Worm (Caenorhabditis elegans) whole organism, mixed stage, embryonic: ENCODE results near the gene F20B6.5.

ENCODE experiments used
- M03D4.4 ChIP-seq: sonication (generic microtip); optimal IDR thresholded peaks from 2 replicates; lab custom pipeline; 2017; ENCODE audit warnings: mild to moderate bottlenecking, missing genetic modification characterization, missing compliant biosample characterization
- bed-3 ChIP-seq: fragments of 200-800 bp; sonication (Bioruptor generic); optimal IDR thresholded peaks from 3 replicates; lab custom pipeline; 2018; ENCODE audit warnings: mild to moderate bottlenecking, missing genetic modification characterization, moderate library complexity, missing compliant biosample characterization
- ceh-39 ChIP-seq: fragments of 150-350 bp; optimal IDR thresholded peaks from 2 replicates; lab custom pipeline; 2014; ENCODE audit warnings: missing biosample characterization, missing genetic modification characterization
- ceh-43 ChIP-seq: fragments of 200-800 bp; sonication (Bioruptor generic); optimal IDR thresholded peaks from 2 replicates; lab custom pipeline; 2018; ENCODE audit warnings: mild to moderate bottlenecking, missing genetic modification characterization, moderate library complexity, missing compliant biosample characterization
- ceh-83 ChIP-seq: fragments of 200-800 bp; sonication (Bioruptor generic); optimal IDR thresholded peaks from 2 replicates; lab custom pipeline; 2018; ENCODE audit warnings: mild to moderate bottlenecking, missing genetic modification characterization, missing compliant biosample characterization
- ces-1 ChIP-seq: fragments of 150-350 bp; optimal IDR thresholded peaks from 2 replicates; lab custom pipeline; 2014; ENCODE audit warnings: missing biosample characterization, missing genetic modification reagents, missing genetic modification characterization
- cnd-1 ChIP-seq: fragments of 200-800 bp; sonication (Bioruptor generic); optimal IDR thresholded peaks from 2 replicates; lab custom pipeline; 2018; ENCODE audit warnings: mild to moderate bottlenecking, missing genetic modification characterization, missing compliant biosample characterization
- drap-1 ChIP-seq: fragments of 200-800 bp; sonication (Bioruptor generic); optimal IDR thresholded peaks from 3 replicates; lab custom pipeline; 2018; ENCODE audit warnings: mild to moderate bottlenecking, missing genetic modification characterization, missing compliant biosample characterization
- elt-1 ChIP-seq: sonication (generic microtip); optimal IDR thresholded peaks from 2 replicates; lab custom pipeline; 2017; ENCODE audit warnings: missing genetic modification characterization, mild to moderate bottlenecking, missing compliant biosample characterization, antibody characterized with exemption, moderate library complexity, borderline replicate concordance; ENCODE audit not compliant: insufficient read depth
- elt-3 ChIP-seq: fragments of 150-350 bp; optimal IDR thresholded peaks from 2 replicates; lab custom pipeline; 2014; ENCODE audit warnings: missing biosample characterization, missing genetic modification characterization
- ham-2 ChIP-seq: fragments of 200-800 bp; sonication (Bioruptor generic); optimal IDR thresholded peaks from 2 replicates; lab custom pipeline; 2018; ENCODE audit warnings: mild to moderate bottlenecking, missing genetic modification characterization, missing compliant biosample characterization
- hlh-1 ChIP-seq: fragments of 150-350 bp; optimal IDR thresholded peaks from 2 replicates; lab custom pipeline; 2014; ENCODE audit warnings: missing biosample characterization, missing genetic modification reagents, missing genetic modification characterization
- lin-13 ChIP-seq: fragments of 150-350 bp; optimal IDR thresholded peaks from 2 replicates; lab custom pipeline; 2014; ENCODE audit warnings: missing biosample characterization, missing genetic modification characterization
- lin-32 ChIP-seq: fragments of 200-800 bp; sonication (Bioruptor generic); optimal IDR thresholded peaks from 2 replicates; lab custom pipeline; 2018; ENCODE audit warnings: mild to moderate bottlenecking, missing genetic modification characterization, missing compliant biosample characterization
- lsy-2 ChIP-seq: fragments of 150-350 bp; optimal IDR thresholded peaks from 2 replicates; lab custom pipeline; 2014; ENCODE audit warnings: missing biosample characterization, missing genetic modification characterization
- mep-1 ChIP-seq: fragments of 150-350 bp; optimal IDR thresholded peaks from 2 replicates; lab custom pipeline; 2017; ENCODE audit warnings: missing biosample characterization, missing genetic modification reagents, missing genetic modification characterization, inconsistent platforms
- mls-2 ChIP-seq: sonication (generic microtip); optimal IDR thresholded peaks from 2 replicates; lab custom pipeline; 2016; ENCODE audit warnings: mild to moderate bottlenecking, missing genetic modification characterization, moderate library complexity, missing compliant biosample characterization
- nhr-12 ChIP-seq: fragments of 150-350 bp; optimal IDR thresholded peaks from 2 replicates; lab custom pipeline; 2014; ENCODE audit warnings: missing biosample characterization, missing genetic modification characterization
- nhr-2 ChIP-seq: fragments of 150-350 bp; optimal IDR thresholded peaks from 2 replicates; lab custom pipeline; 2014; ENCODE audit warnings: missing biosample characterization, missing genetic modification characterization
- nhr-76 ChIP-seq: sonication (generic microtip); optimal IDR thresholded peaks from 2 replicates; lab custom pipeline; 2017; ENCODE audit warnings: missing biosample characterization, missing genetic modification characterization
- pha-4 ChIP-seq: fragments of 150-350 bp; optimal IDR thresholded peaks from 2 replicates; lab custom pipeline; 2018; ENCODE audit warnings: missing biosample characterization, missing genetic modification reagents, missing genetic modification characterization
- sem-2 ChIP-seq: fragments of 200-800 bp; sonication (Bioruptor generic); optimal IDR thresholded peaks from 2 replicates; lab custom pipeline; 2018; ENCODE audit warnings: mild to moderate bottlenecking, missing genetic modification characterization, missing compliant biosample characterization
- snpc-4 ChIP-seq: fragments of 150-350 bp; optimal IDR thresholded peaks from 2 replicates; lab custom pipeline; 2014; ENCODE audit warnings: missing biosample characterization, missing genetic modification characterization
- tbx-8 ChIP-seq: fragments of 200-800 bp; sonication (Bioruptor generic); optimal IDR thresholded peaks from 2 replicates; lab custom pipeline; 2018; ENCODE audit warnings: mild to moderate bottlenecking, missing genetic modification characterization, moderate library complexity, missing compliant biosample characterization
- unc-120 ChIP-seq: sonication (generic microtip); optimal IDR thresholded peaks from 2 replicates; lab custom pipeline; 2017; ENCODE audit warnings: missing genetic modification characterization, missing compliant biosample characterization; ENCODE audit not compliant: poor library complexity, severe bottlenecking
- unc-39 ChIP-seq: fragments of 150-350 bp; optimal IDR thresholded peaks from 2 replicates; lab custom pipeline; 2014; ENCODE audit warnings: missing biosample characterization, missing genetic modification characterization
- unc-62 ChIP-seq: fragments of 150-350 bp; optimal IDR thresholded peaks from 2 replicates; lab custom pipeline; 2014; ENCODE audit warnings: missing biosample characterization, missing genetic modification reagents, missing genetic modification characterization
- ztf-11 ChIP-seq: fragments of 150-350 bp; optimal IDR thresholded peaks from 2 replicates; lab custom pipeline; 2014; ENCODE audit warnings: missing biosample characterization, missing genetic modification characterization

The F20B6.5 gene

DNA sequence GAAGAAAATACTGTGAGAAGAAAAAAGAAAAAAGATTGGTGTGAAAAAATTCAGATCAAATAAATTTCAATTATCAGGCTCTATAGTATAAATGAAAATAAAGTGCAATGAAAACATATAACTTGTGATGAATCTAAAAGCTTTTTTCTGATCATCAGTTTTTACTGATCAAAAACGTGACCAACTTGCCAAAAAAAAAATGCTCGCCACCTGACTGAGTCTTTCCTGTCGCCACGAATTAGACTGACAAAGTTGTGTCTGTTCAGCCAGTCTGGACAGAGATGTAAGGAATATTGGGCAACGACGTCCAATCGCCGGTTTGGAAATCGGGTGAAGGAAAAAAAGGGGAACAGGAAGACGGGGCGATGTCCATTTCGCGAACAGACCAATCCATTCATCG is 19.8 kb upstream of the F20B6.5 start:
- TF ChIP-seq unc-120 (tag; lab: Kevin White, UChicago): no peak
- no peak for TF ChIP-seq nhr-76
- TF ChIP-seq, all 35 proteins: peak for 0

DNA sequence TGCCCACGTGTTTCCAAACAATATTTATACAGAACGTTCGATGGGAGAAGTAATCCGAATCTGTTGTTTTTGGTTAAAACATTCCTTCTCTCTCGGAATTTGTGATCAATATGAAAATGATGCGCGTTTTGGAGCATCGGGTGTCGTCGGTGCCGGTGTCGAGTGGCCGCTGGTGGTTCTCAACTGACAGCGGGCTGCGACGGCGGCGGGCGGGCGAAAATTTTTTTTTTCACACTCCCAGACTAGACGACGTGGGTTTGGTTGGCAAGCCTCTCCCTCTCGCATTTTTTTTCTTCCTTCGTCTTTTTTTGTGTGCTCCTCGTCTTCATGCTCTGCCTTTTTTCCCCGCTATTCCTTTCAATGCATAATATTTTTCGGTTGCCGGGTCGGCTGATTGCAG is 18.4 kb upstream of the F20B6.5 start, which contains the start of gene W01H2.2:
Gene W01H2.2 (minus strand): TSS at position 285 of the 400 bp plus-strand sequence.
- no peak for TF ChIP-seq unc-39 (tag; lab: Kevin White, UChicago)
- no peak for TF ChIP-seq lin-32
- no peak for TF ChIP-seq tbx-8 (GFP tag; lab: Kevin White, UChicago)
- no peak for TF ChIP-seq cnd-1 (tag; lab: Kevin White, UChicago)
- TF ChIP-seq ztf-11 (tag; lab: Kevin White, UChicago): no peak
- no peak for TF ChIP-seq nhr-76
- no peak for TF ChIP-seq elt-3
- TF ChIP-seq bed-3 (GFP tag; lab: Kevin White, UChicago): no peak
- TF ChIP-seq mep-1: no peak
- no peak for TF ChIP-seq unc-120 (tag; lab: Kevin White, UChicago)
- TF ChIP-seq sem-2: no peak
- TF ChIP-seq ceh-39 (tag; lab: Kevin White, UChicago): no peak
- no peak for TF ChIP-seq drap-1
- no peak for TF ChIP-seq lsy-2
- no peak for TF ChIP-seq hlh-1 (tag; lab: Kevin White, UChicago)
- TF ChIP-seq unc-62 (GFP tag; lab: Kevin White, UChicago): no peak
- no peak for TF ChIP-seq pha-4
- TF ChIP-seq mls-2 (tag; lab: Kevin White, UChicago): no peak
- TF ChIP-seq ham-2 (GFP tag; lab: Kevin White, UChicago): no peak

DNA sequence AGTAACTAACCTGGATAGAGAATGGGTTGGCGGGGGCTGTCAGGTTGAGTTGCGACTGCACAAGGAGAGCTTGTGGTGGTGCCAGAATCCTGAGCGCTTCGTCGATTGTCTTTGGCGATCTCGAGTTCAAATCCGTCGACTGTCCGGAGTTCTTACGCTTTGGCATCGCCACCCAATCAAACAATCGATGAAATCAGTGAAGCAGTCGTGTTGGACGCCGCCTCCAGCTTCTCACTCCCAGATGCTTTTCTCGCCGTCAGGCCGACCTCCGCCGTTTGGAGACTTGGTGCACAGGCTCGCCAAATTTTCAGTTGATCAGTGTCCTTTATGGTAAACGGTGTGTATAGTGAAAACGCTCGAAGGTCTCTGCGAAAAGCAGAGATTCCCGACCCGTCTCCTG is 17.2 kb upstream of the F20B6.5 start, which contains the start of the genes F20B6.10 and hpk-1:
Gene F20B6.10 (minus strand): TSS at position 303 of the 400 bp plus-strand sequence.
Gene hpk-1 (minus strand): TSS at position 397 of the 400 bp plus-strand sequence.
- TF ChIP-seq lin-13 (tag; lab: Kevin White, UChicago) (no peak), elt-3 (no peak), ceh-39 (tag; lab: Kevin White, UChicago) (no peak), cnd-1 (tag; lab: Kevin White, UChicago) (no peak), unc-62 (GFP tag; lab: Kevin White, UChicago) (no peak), snpc-4 (no peak), nhr-76 (no peak), ceh-43 (no peak)
- TF ChIP-seq, all 35 proteins: peak for 0

DNA sequence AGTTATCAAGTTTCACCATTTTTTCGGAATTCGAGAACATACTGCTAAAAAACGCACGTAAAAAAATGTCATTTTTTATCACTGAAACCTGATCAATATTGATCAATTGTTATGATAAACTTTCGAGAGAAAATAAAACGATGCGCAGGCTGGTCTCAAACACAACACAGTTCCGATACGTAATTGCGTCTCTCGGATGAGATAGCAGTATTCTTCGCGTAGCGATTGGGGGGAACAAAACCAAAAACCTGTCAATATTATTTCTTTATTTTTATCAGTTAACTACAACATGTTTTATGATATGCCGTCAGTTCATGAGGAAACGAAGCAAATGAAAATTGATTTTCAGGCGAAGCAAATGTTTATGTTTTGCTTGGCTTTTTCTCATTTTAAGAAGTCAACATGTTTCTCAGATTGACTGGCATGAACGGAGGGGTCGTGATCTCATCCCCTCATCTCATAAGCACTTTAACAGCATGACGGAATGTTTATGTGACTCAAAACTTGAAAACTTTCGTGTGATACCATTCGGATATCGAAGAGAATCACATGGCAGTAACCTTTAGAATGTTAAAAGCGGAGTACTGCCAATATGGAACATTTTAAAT is 15.9 kb upstream of the F20B6.5 start:
- TF ChIP-seq nhr-2 (tag; lab: Kevin White, UChicago): no peak
- no peak for TF ChIP-seq ces-1 (GFP tag; lab: Kevin White, UChicago)
- TF ChIP-seq ham-2 (GFP tag; lab: Kevin White, UChicago): no peak
- no peak for TF ChIP-seq bed-3 (GFP tag; lab: Kevin White, UChicago)
- TF ChIP-seq tbx-8 (GFP tag; lab: Kevin White, UChicago): no peak
- no peak for TF ChIP-seq drap-1
- no peak for TF ChIP-seq nhr-12 (tag; lab: Kevin White, UChicago)
- no peak for TF ChIP-seq mls-2 (tag; lab: Kevin White, UChicago)
- TF ChIP-seq elt-3: no peak
- no peak for TF ChIP-seq ceh-43
- no peak for TF ChIP-seq mep-1
- TF ChIP-seq M03D4.4 (tag; lab: Kevin White, UChicago): no peak
- no peak for TF ChIP-seq elt-1 (tag; lab: Kevin White, UChicago)
- no peak for TF ChIP-seq ztf-11 (tag; lab: Kevin White, UChicago)
- TF ChIP-seq hlh-1 (tag; lab: Kevin White, UChicago): no peak
- TF ChIP-seq nhr-76: no peak
- no peak for TF ChIP-seq pha-4
- TF ChIP-seq ceh-83 (GFP tag; lab: Kevin White, UChicago): no peak
- TF ChIP-seq, all 35 proteins: peak for 0

DNA sequence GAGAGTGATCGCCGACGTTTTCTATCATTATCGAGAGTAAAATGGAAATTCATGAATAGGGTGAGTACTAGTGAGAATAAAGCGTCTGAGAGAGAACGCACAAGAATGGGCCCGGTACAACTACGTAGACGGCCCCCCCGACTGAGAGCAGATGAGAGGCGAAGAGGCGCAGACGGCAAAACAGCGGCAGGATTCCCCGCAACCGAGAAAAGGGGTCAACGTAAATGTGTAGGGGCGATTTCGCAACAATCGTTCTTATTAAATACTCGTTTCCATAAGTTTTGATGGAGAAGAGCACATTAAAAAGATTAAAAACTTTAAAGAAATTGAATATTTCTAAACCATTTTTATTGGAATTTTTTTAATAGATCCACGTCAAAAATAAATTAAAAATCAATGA is 14.9 kb upstream of the F20B6.5 start:
- TF ChIP-seq M03D4.4 (tag; lab: Kevin White, UChicago) (no peak), cnd-1 (tag; lab: Kevin White, UChicago) (no peak), ces-1 (GFP tag; lab: Kevin White, UChicago) (peak; percentile 30), ceh-83 (GFP tag; lab: Kevin White, UChicago) (no peak), unc-120 (tag; lab: Kevin White, UChicago) (no peak), unc-62 (GFP tag; lab: Kevin White, UChicago) (no peak)
